Worm (Caenorhabditis elegans) whole organism, midembryonic: ENCODE results near the gene rgs-5.
A peak's percentile ranks its signal among the peaks of the same experiment; 100 is the strongest.

ENCODE experiments used
- T22C8.4 ChIP-seq: fragments of 200-800 bp; sonication (Bioruptor generic); IDR thresholded peaks from 2 replicates; pipeline ENCODE4 v1.3.6; 2022; ENCODE audit warnings: missing genetic modification characterization, missing compliant biosample characterization
- cog-1 ChIP-seq: sonication (generic microtip); optimal IDR thresholded peaks from 2 replicates; lab custom pipeline; 2016; ENCODE audit warnings: missing genetic modification characterization, missing compliant biosample characterization
- flt-1 ChIP-seq: fragments of 200-800 bp; sonication (Bioruptor generic); IDR thresholded peaks from 2 replicates; pipeline ENCODE4 v1.3.6; 2022; ENCODE audit warnings: missing genetic modification characterization, missing compliant biosample characterization
- klf-2 ChIP-seq: fragments of 200-800 bp; sonication (Bioruptor generic); conservative IDR thresholded peaks from 2 replicates; pipeline ENCODE4 v1.3.6; 2022; ENCODE audit warnings: missing genetic modification reagents, missing genetic modification characterization, missing compliant biosample characterization
- med-1 ChIP-seq: sonication (generic microtip); optimal IDR thresholded peaks from 2 replicates; lab custom pipeline; 2017; ENCODE audit warnings: missing genetic modification characterization, mild to moderate bottlenecking, missing compliant biosample characterization, antibody characterized with exemption, missing genetic modification reagents; ENCODE audit not compliant: insufficient read depth
- ref-1 ChIP-seq: fragments of 200-800 bp; sonication (Bioruptor generic); conservative IDR thresholded peaks from 2 replicates; pipeline ENCODE4 v1.3.6; 2022; ENCODE audit warnings: missing genetic modification reagents, missing genetic modification characterization, missing compliant biosample characterization
- tab-1 ChIP-seq: fragments of 200-800 bp; sonication (Bioruptor generic); IDR thresholded peaks from 2 replicates; pipeline ENCODE4 v1.3.6; 2022; ENCODE audit warnings: missing genetic modification characterization, missing compliant biosample characterization
- ztf-23 ChIP-seq: fragments of 200-800 bp; sonication (Bioruptor generic); IDR thresholded peaks from 2 replicates; pipeline ENCODE4 v1.3.6; 2022; ENCODE audit warnings: missing genetic modification reagents, missing genetic modification characterization, missing compliant biosample characterization
- ztf-29 ChIP-seq: fragments of 200-800 bp; sonication (Bioruptor generic); IDR thresholded peaks from 2 replicates; pipeline ENCODE4 v1.3.6; 2022; ENCODE audit warnings: missing genetic modification reagents, missing genetic modification characterization, missing compliant biosample characterization

rgs-5 gene

ce11 chrIII:5675384-5675984 is 22.9 kb upstream of the rgs-5 start:
- TF ChIP-seq flt-1 (GFP tag; lab: Robert Waterston, UW) = no peak
- TF ChIP-seq tab-1 (GFP tag; lab: Robert Waterston, UW) = no peak
- no peak for TF ChIP-seq med-1 (GFP tag; lab: Kevin White, UChicago)

- TF ChIP-seq flt-1 (GFP tag; lab: Robert Waterston, UW) = no peak
- no peak for TF ChIP-seq ztf-29 (GFP tag; lab: Robert Waterston, UW)
- TF ChIP-seq ztf-23 = no peak
- no peak for TF ChIP-seq med-1 (GFP tag; lab: Kevin White, UChicago)
- no peak for TF ChIP-seq cog-1
- no peak for TF ChIP-seq klf-2 (GFP tag; lab: Robert Waterston, UW)
- TF ChIP-seq T22C8.4 (GFP tag; lab: Robert Waterston, UW) = no peak
- no peak for TF ChIP-seq tab-1 (GFP tag; lab: Robert Waterston, UW)
- no peak for TF ChIP-seq ref-1
Observed at ce11 chrIII:5677790-5678189, 20.6 kb upstream of the rgs-5 start, which contains the start of gene F54E7.9. Gene F54E7.9, minus strand, starts transcription at chrIII:5677890.

ce11 chrIII:5678935-5679334 is 19.4 kb upstream of the rgs-5 start, which contains the start of the genes ska-3 and rps-12:
Gene ska-3, minus strand, starts transcription at chrIII:5679005.
Gene rps-12, plus strand, starts transcription at chrIII:5679298.
- TF ChIP-seq klf-2 (GFP tag; lab: Robert Waterston, UW) (0 out of 2 replicates have a peak, but pooled peaks have one; percentile 42), tab-1 (GFP tag; lab: Robert Waterston, UW) (peak; percentile 71; the same call in 1 of the 2 replicates), T22C8.4 (GFP tag; lab: Robert Waterston, UW) (peak; percentile 57; the same call in 1 of the 2 replicates), med-1 (GFP tag; lab: Kevin White, UChicago) (peak; percentile 45), ref-1 (no peak), ztf-23 (peak; percentile 92), ztf-29 (GFP tag; lab: Robert Waterston, UW) (no peak), cog-1 (peak; percentile 97), flt-1 (GFP tag; lab: Robert Waterston, UW) (peak; percentile 87)

- TF ChIP-seq ref-1 = no peak
- no peak for TF ChIP-seq flt-1 (GFP tag; lab: Robert Waterston, UW)
- no peak for TF ChIP-seq ztf-29 (GFP tag; lab: Robert Waterston, UW)
Observed at ce11 chrIII:5680141-5680540, 18.2 kb upstream of the rgs-5 start, which contains the start of gene pst-2. Gene pst-2, plus strand, starts transcription at chrIII:5680433.

ce11 chrIII:5683998-5684397 is 14.4 kb upstream of the rgs-5 start, which contains the start of gene rcan-1:
Gene rcan-1, minus strand, starts transcription at chrIII:5684098.
- TF ChIP-seq cog-1 = no peak
- TF ChIP-seq flt-1 (GFP tag; lab: Robert Waterston, UW) = no peak
- no peak for TF ChIP-seq med-1 (GFP tag; lab: Kevin White, UChicago)
- TF ChIP-seq tab-1 (GFP tag; lab: Robert Waterston, UW) = no peak
- TF ChIP-seq ref-1 = no peak
- TF ChIP-seq ztf-29 (GFP tag; lab: Robert Waterston, UW) = no peak
- no peak for TF ChIP-seq ztf-23
- no peak for TF ChIP-seq T22C8.4 (GFP tag; lab: Robert Waterston, UW)
- no peak for TF ChIP-seq klf-2 (GFP tag; lab: Robert Waterston, UW)

ce11 chrIII:5688246-5688645 is 10.1 kb upstream of the rgs-5 start:
- TF ChIP-seq tab-1 (GFP tag; lab: Robert Waterston, UW) (no peak), ztf-29 (GFP tag; lab: Robert Waterston, UW) (no peak), ref-1 (no peak)

ce11 chrIII:5691826-5692225 is 6.5 kb upstream of the rgs-5 start:
- TF ChIP-seq ref-1 (no peak), tab-1 (GFP tag; lab: Robert Waterston, UW) (no peak), med-1 (GFP tag; lab: Kevin White, UChicago) (no peak), cog-1 (no peak), T22C8.4 (GFP tag; lab: Robert Waterston, UW) (no peak), ztf-29 (GFP tag; lab: Robert Waterston, UW) (no peak), ztf-23 (no peak), flt-1 (GFP tag; lab: Robert Waterston, UW) (no peak), klf-2 (GFP tag; lab: Robert Waterston, UW) (no peak)

ce11 chrIII:5692690-5693089 is 5.7 kb upstream of the rgs-5 start, which contains the start of the genes abi-1 and arle-14:
Gene abi-1, minus strand, starts transcription at chrIII:5692740.
Gene arle-14, plus strand, starts transcription at chrIII:5692906.
- TF ChIP-seq ztf-29 (GFP tag; lab: Robert Waterston, UW) (no peak), klf-2 (GFP tag; lab: Robert Waterston, UW) (no peak), med-1 (GFP tag; lab: Kevin White, UChicago) (no peak), T22C8.4 (GFP tag; lab: Robert Waterston, UW) (no peak), flt-1 (GFP tag; lab: Robert Waterston, UW) (no peak), ref-1 (no peak), tab-1 (GFP tag; lab: Robert Waterston, UW) (no peak), cog-1 (no peak), ztf-23 (no peak)

ce11 chrIII:5693736-5694135 is 4.6 kb upstream of the rgs-5 start, which contains the start of gene B0336.13:
Gene B0336.13, plus strand, starts transcription at chrIII:5694036.
- TF ChIP-seq ztf-29 (GFP tag; lab: Robert Waterston, UW) = no peak
- TF ChIP-seq flt-1 (GFP tag; lab: Robert Waterston, UW) = no peak
- TF ChIP-seq ref-1 = no peak
- no peak for TF ChIP-seq cog-1
- no peak for TF ChIP-seq klf-2 (GFP tag; lab: Robert Waterston, UW)
- TF ChIP-seq med-1 (GFP tag; lab: Kevin White, UChicago) = no peak
- no peak for TF ChIP-seq ztf-23
- TF ChIP-seq T22C8.4 (GFP tag; lab: Robert Waterston, UW) = no peak
- TF ChIP-seq tab-1 (GFP tag; lab: Robert Waterston, UW) = no peak

ce11 chrIII:5697266-5697665 is 1.1 kb upstream of the rgs-5 start, which contains the start of gene B0336.7:
Gene B0336.7, minus strand, starts transcription at chrIII:5697366.
- TF ChIP-seq cog-1 (no peak), flt-1 (GFP tag; lab: Robert Waterston, UW) (no peak), ref-1 (no peak), tab-1 (GFP tag; lab: Robert Waterston, UW) (no peak), ztf-23 (no peak), ztf-29 (GFP tag; lab: Robert Waterston, UW) (no peak), T22C8.4 (GFP tag; lab: Robert Waterston, UW) (no peak), med-1 (GFP tag; lab: Kevin White, UChicago) (no peak), klf-2 (GFP tag; lab: Robert Waterston, UW) (no peak)
